Worm (Caenorhabditis elegans) whole organism, young adult: ENCODE measurements around the gene ZC116.5.

Experiments used
- B0035.1 ChIP-seq: sonication (generic microtip); optimal IDR thresholded peaks from 2 replicates; lab custom pipeline; 2016; ENCODE audit warnings: missing genetic modification characterization, mild to moderate bottlenecking, missing compliant biosample characterization, missing genotype, missing genetic modification reagents
- F10E7.11 ChIP-seq: sonication (generic microtip); optimal IDR thresholded peaks from 2 replicates; lab custom pipeline; 2017; ENCODE audit warnings: mild to moderate bottlenecking, missing genetic modification characterization, moderate library complexity, missing compliant biosample characterization
- F55B11.4 ChIP-seq: sonication (generic microtip); optimal IDR thresholded peaks from 2 replicates; lab custom pipeline; 2016; ENCODE audit warnings: missing compliant biosample characterization, missing genetic modification characterization, borderline replicate concordance; ENCODE audit not compliant: insufficient read depth
- K12H6.12 ChIP-seq: fragments of 200-800 bp; sonication (Bioruptor generic); optimal IDR thresholded peaks from 2 replicates; lab custom pipeline; 2018; ENCODE audit warnings: mild to moderate bottlenecking, missing genetic modification characterization, missing compliant biosample characterization
- T07F8.4 ChIP-seq: sonication (generic microtip); optimal IDR thresholded peaks from 2 replicates; lab custom pipeline; 2016; ENCODE audit warnings: mild to moderate bottlenecking, missing genetic modification characterization, moderate library complexity, missing compliant biosample characterization
- Y67H2A.10 ChIP-seq: fragments of 200-800 bp; sonication (Bioruptor generic); conservative IDR thresholded peaks from 2 replicates; pipeline ENCODE4 v1.3.6; 2022; ENCODE audit warnings: missing genetic modification reagents, missing genetic modification characterization, missing compliant biosample characterization
- aptf-3 ChIP-seq: fragments of 200-800 bp; sonication (Bioruptor generic); IDR thresholded peaks from 2 replicates; pipeline ENCODE4 v1.3.6; 2022; ENCODE audit warnings: missing genetic modification characterization, missing compliant biosample characterization
- attf-3 ChIP-seq: fragments of 200-800 bp; sonication (Bioruptor generic); conservative IDR thresholded peaks from 2 replicates; pipeline ENCODE4 v1.3.6; 2022; ENCODE audit warnings: missing genetic modification reagents, missing genetic modification characterization, missing compliant biosample characterization
- attf-5 ChIP-seq: fragments of 200-800 bp; sonication (Bioruptor generic); optimal IDR thresholded peaks from 2 replicates; lab custom pipeline; 2018; ENCODE audit warnings: mild to moderate bottlenecking, missing genetic modification characterization, missing compliant biosample characterization
- attf-6 ChIP-seq: fragments of 200-800 bp; sonication (Bioruptor generic); IDR thresholded peaks from 2 replicates; pipeline ENCODE4 v1.3.6; 2022; ENCODE audit warnings: missing genetic modification reagents, missing genetic modification characterization, missing compliant biosample characterization
- bed-1 ChIP-seq: fragments of 200-800 bp; sonication (Bioruptor generic); IDR thresholded peaks from 2 replicates; pipeline ENCODE4 v1.3.6; 2022; ENCODE audit warnings: missing genetic modification reagents, missing genetic modification characterization, missing compliant biosample characterization
- ceh-79 ChIP-seq: sonication (generic microtip); optimal IDR thresholded peaks from 2 replicates; lab custom pipeline; 2017; ENCODE audit warnings: mild to moderate bottlenecking, missing genetic modification characterization, missing compliant biosample characterization
- dpff-1 ChIP-seq: sonication (generic microtip); optimal IDR thresholded peaks from 2 replicates; lab custom pipeline; 2017; ENCODE audit warnings: mild to moderate bottlenecking, missing genetic modification characterization, missing compliant biosample characterization
- egl-18 ChIP-seq: fragments of 200-800 bp; sonication (Bioruptor generic); IDR thresholded peaks from 2 replicates; pipeline ENCODE4 v1.3.6; 2022; ENCODE audit warnings: missing genetic modification reagents, missing genetic modification characterization, missing compliant biosample characterization
- ets-4 ChIP-seq: fragments of 200-800 bp; sonication (Bioruptor generic); optimal IDR thresholded peaks from 2 replicates; lab custom pipeline; 2018; ENCODE audit warnings: mild to moderate bottlenecking, missing genetic modification characterization, missing compliant biosample characterization
- fkh-3 ChIP-seq: sonication (generic microtip); optimal IDR thresholded peaks from 2 replicates; lab custom pipeline; 2016; ENCODE audit warnings: mild to moderate bottlenecking, missing genetic modification characterization, missing compliant biosample characterization
- him-1 ChIP-seq: sonication (generic microtip); optimal IDR thresholded peaks from 2 replicates; lab custom pipeline; 2016; ENCODE audit warnings: missing genotype, missing genetic modification reagents, missing genetic modification characterization, missing compliant biosample characterization
- hlh-12 ChIP-seq: sonication (generic microtip); optimal IDR thresholded peaks from 2 replicates; lab custom pipeline; 2016; ENCODE audit warnings: missing genetic modification characterization, missing compliant biosample characterization
- hlh-26 ChIP-seq: fragments of 200-800 bp; sonication (Bioruptor generic); conservative IDR thresholded peaks from 2 replicates; pipeline ENCODE4 v1.3.6; 2022; ENCODE audit warnings: missing genetic modification reagents, missing genetic modification characterization, missing compliant biosample characterization
- hrde-1 ChIP-seq: sonication (generic microtip); optimal IDR thresholded peaks from 2 replicates; lab custom pipeline; 2016; ENCODE audit warnings: missing genetic modification characterization, mild to moderate bottlenecking, missing compliant biosample characterization, moderate library complexity, missing genotype, missing genetic modification reagents, borderline replicate concordance
- let-607 ChIP-seq, 2 experiments: fragments of 200-800 bp in 1 of 2; sonication (Bioruptor generic) in 1 of 2; sonication (generic microtip) in 1 of 2; optimal IDR thresholded peaks; 2 replicates each; lab custom pipeline; 2016 to 2018; ENCODE audit warnings: mild to moderate bottlenecking in 2 of 2, missing compliant biosample characterization in 2 of 2, missing genetic modification characterization in 2 of 2, moderate library complexity in 2 of 2, missing genotype in 1 of 2
- lin-26 ChIP-seq: fragments of 200-800 bp; sonication (Bioruptor generic); IDR thresholded peaks from 2 replicates; pipeline ENCODE4 v1.3.6; 2022; ENCODE audit warnings: missing genetic modification reagents, missing genetic modification characterization, missing compliant biosample characterization
- lir-1 ChIP-seq: fragments of 200-800 bp; sonication (Bioruptor generic); conservative IDR thresholded peaks from 2 replicates; pipeline ENCODE4 v1.3.6; 2022; ENCODE audit warnings: missing genetic modification reagents, missing genetic modification characterization, missing compliant biosample characterization
- lsl-1 ChIP-seq: fragments of 200-800 bp; sonication (Bioruptor generic); optimal IDR thresholded peaks from 2 replicates; lab custom pipeline; 2018; ENCODE audit warnings: mild to moderate bottlenecking, missing genetic modification characterization, moderate library complexity, missing compliant biosample characterization
- madf-6 ChIP-seq: fragments of 200-800 bp; sonication (Bioruptor generic); IDR thresholded peaks from 2 replicates; pipeline ENCODE4 v1.3.6; 2022; ENCODE audit warnings: missing genetic modification reagents, missing genetic modification characterization, missing compliant biosample characterization
- nfya-1 ChIP-seq: sonication (generic microtip); optimal IDR thresholded peaks from 2 replicates; lab custom pipeline; 2017; ENCODE audit warnings: antibody characterized with exemption, missing compliant biosample characterization, missing genetic modification characterization, borderline replicate concordance; ENCODE audit not compliant: insufficient read depth
- nhr-120 ChIP-seq: fragments of 200-800 bp; sonication (Bioruptor generic); IDR thresholded peaks from 2 replicates; pipeline ENCODE4 v1.3.6; 2022; ENCODE audit warnings: missing genetic modification characterization, missing compliant biosample characterization
- nhr-27 ChIP-seq: fragments of 200-800 bp; sonication (Bioruptor generic); optimal IDR thresholded peaks from 2 replicates; lab custom pipeline; 2018; ENCODE audit warnings: mild to moderate bottlenecking, missing genetic modification characterization, moderate library complexity, missing compliant biosample characterization
- pha-4 ChIP-seq: fragments of 150-350 bp; sonication (generic microtip); optimal IDR thresholded peaks from 2 replicates; lab custom pipeline; 2014; ENCODE audit warnings: missing biosample characterization, missing genetic modification reagents, missing genetic modification characterization
- rpc-1 ChIP-seq, 2 experiments: fragments of 150-350 bp in 1 of 2; sonication (generic microtip) in 1 of 2; optimal IDR thresholded peaks; 2 replicates each; lab custom pipeline; 2014 to 2018; ENCODE audit warnings: missing biosample characterization in 1 of 2, missing genetic modification characterization in 1 of 2, missing genetic modification reagents in 1 of 2, missing genotype in 1 of 2
- sdz-38 ChIP-seq: sonication (generic microtip); optimal IDR thresholded peaks from 2 replicates; lab custom pipeline; 2016; ENCODE audit warnings: missing genotype, missing genetic modification characterization, missing compliant biosample characterization
- snpc-3.4 ChIP-seq: sonication (generic microtip); optimal IDR thresholded peaks from 2 replicates; lab custom pipeline; 2017; ENCODE audit warnings: missing genetic modification characterization, mild to moderate bottlenecking, missing compliant biosample characterization, antibody characterized with exemption, moderate library complexity, missing genotype, missing genetic modification reagents
- snpc-4 ChIP-seq, 5 experiments: fragments of 150-350 bp in 1 of 5; sonication (generic microtip) in 4 of 5; optimal IDR thresholded peaks; 2 replicates each; lab custom pipeline; 2014 to 2018; ENCODE audit warnings: missing genetic modification characterization in 5 of 5, missing biosample characterization in 3 of 5, antibody characterized with exemption in 2 of 5, mild to moderate bottlenecking in 2 of 5, missing compliant biosample characterization in 2 of 5, missing genotype in 2 of 5, moderate library complexity in 2 of 5, missing genetic modification reagents in 1 of 5
- tbp1 ChIP-seq: fragments of 200-800 bp; sonication (Bioruptor generic); optimal IDR thresholded peaks from 2 replicates; lab custom pipeline; 2018; ENCODE audit warnings: mild to moderate bottlenecking, missing genetic modification characterization, missing compliant biosample characterization
- xnd-1 ChIP-seq: sonication (generic microtip); optimal IDR thresholded peaks from 2 replicates; lab custom pipeline; 2016; ENCODE audit warnings: missing genotype, missing genetic modification reagents, missing genetic modification characterization, missing compliant biosample characterization
- zim-3 ChIP-seq: sonication (generic microtip); optimal IDR thresholded peaks from 2 replicates; lab custom pipeline; 2017; ENCODE audit warnings: mild to moderate bottlenecking, missing genetic modification characterization, moderate library complexity, missing compliant biosample characterization
- ztf-25 ChIP-seq: fragments of 200-800 bp; sonication (Bioruptor generic); IDR thresholded peaks from 2 replicates; pipeline ENCODE4 v1.3.6; 2022; ENCODE audit warnings: missing genetic modification reagents, missing genetic modification characterization, missing compliant biosample characterization

ZC116.5 gene

DNA sequence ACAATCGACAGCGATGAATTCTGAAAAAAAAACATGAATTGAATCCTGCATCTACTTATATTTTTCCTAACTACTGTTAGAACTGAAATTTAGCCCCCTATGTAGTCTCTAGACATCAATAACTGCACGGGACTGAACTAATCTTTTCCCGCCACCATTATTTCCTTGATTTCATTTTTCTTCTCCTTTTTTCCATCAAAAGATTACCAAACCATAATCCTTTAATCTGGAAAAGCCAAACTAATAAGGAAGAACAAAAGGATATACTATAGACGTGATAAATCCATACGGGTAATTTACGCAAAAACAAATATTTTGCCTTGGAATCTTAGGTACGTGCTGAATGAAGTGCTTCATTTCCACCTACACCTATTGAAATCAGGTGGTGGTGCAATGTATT is 41.4 kb downstream of the ZC116.5 start:
- TF ChIP-seq nhr-120 (GFP tag; lab: Robert Waterston, UW) (no peak), Y67H2A.10 (GFP tag; lab: Robert Waterston, UW) (no peak), dpff-1 (tag; lab: Kevin White, UChicago) (no peak), egl-18 (GFP tag; lab: Robert Waterston, UW) (no peak), zim-3 (no peak), hlh-26 (no peak), aptf-3 (GFP tag; lab: Robert Waterston, UW) (no peak), fkh-3 (tag; lab: Kevin White, UChicago) (no peak), nfya-1 (no peak), bed-1 (GFP tag; lab: Robert Waterston, UW) (no peak), nhr-27 (tag; lab: Kevin White, UChicago) (no peak), lin-26 (GFP tag; lab: Robert Waterston, UW) (no peak), T07F8.4 (tag; lab: Kevin White, UChicago) (no peak), pha-4 (tag; lab: Kevin White, UChicago) (no peak), attf-5 (GFP tag; lab: Kevin White, UChicago) (no peak)

DNA sequence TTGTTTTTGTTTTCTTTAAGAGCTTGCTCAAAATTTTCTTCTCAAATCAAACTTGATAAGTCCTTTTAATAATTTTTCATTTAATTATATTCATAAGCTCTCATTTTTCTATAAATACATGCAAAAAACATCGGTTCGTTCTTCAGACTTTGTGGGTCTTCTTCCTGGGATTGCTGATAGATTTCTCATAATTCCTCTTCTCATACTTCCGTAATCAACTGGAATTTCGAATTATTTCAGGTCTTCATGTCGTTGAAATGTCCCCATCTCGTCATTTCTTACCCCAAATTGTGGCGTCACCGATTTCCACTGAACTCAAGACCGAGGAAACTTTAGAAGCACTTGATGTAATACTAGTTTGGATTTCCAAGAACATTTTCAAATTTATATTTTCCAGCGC is 43.9 kb downstream of the ZC116.5 start:
- TF ChIP-seq snpc-3.4 (tag; lab: Kevin White, UChicago) (no peak), F10E7.11 (tag; lab: Kevin White, UChicago) (no peak), ets-4 (GFP tag; lab: Kevin White, UChicago) (no peak), snpc-4 (GFP tag; optimal IDR thresholded peaks at IDR 0.05; lab: Kevin White, UChicago) (no peak), snpc-4 (tag; optimal IDR thresholded peaks at IDR 0.05; lab: Kevin White, UChicago) (no peak), madf-6 (no peak), hlh-12 (tag; lab: Kevin White, UChicago) (no peak), rpc-1 (optimal IDR thresholded peaks at IDR 0.05; lab: Kevin White, UChicago) (no peak), rpc-1 (tag; optimal IDR thresholded peaks at IDR 0.05; lab: Kevin White, UChicago) (no peak), sdz-38 (tag; lab: Kevin White, UChicago) (no peak), ztf-25 (no peak)

DNA sequence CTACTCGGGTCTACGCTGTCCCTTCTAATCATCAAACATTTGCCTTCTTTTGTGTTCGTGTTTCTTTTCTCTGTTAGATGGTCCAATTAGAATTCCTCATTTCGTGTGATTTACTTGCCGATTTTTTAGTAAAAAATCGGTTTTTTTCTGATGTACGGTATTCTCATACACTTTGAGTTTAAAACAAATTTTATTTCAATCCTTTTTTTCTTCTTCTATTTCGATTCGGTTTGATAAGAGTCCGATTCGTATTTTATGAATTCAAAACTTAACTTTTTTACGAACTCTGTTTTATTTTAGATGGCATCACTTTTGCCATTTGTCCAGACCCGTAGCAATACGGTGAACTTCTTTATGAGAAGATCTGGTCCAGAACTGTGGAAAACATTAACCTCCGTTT is 45.6 kb downstream of the ZC116.5 start, which contains the start of gene mrps-5:
Gene mrps-5 (plus strand): TSS at position 301 of the 400 bp plus-strand sequence.
- TF ChIP-seq K12H6.12 (tag; lab: Kevin White, UChicago), result no peak
- no peak for TF ChIP-seq lir-1 (GFP tag; lab: Robert Waterston, UW)
- TF ChIP-seq attf-6 (GFP tag; lab: Robert Waterston, UW), result no peak
- no peak for TF ChIP-seq F55B11.4 (tag; lab: Kevin White, UChicago)
- TF ChIP-seq sdz-38 (tag; lab: Kevin White, UChicago), result no peak
- no peak for TF ChIP-seq let-607 (tag; optimal IDR thresholded peaks at IDR 0.05; lab: Kevin White, UChicago)
- no peak for TF ChIP-seq tbp1 (GFP tag; lab: Kevin White, UChicago)
- TF ChIP-seq ceh-79 (tag; lab: Kevin White, UChicago), result no peak
- TF ChIP-seq B0035.1 (tag; lab: Kevin White, UChicago), result no peak
- no peak for TF ChIP-seq hrde-1 (tag; lab: Kevin White, UChicago)

DNA sequence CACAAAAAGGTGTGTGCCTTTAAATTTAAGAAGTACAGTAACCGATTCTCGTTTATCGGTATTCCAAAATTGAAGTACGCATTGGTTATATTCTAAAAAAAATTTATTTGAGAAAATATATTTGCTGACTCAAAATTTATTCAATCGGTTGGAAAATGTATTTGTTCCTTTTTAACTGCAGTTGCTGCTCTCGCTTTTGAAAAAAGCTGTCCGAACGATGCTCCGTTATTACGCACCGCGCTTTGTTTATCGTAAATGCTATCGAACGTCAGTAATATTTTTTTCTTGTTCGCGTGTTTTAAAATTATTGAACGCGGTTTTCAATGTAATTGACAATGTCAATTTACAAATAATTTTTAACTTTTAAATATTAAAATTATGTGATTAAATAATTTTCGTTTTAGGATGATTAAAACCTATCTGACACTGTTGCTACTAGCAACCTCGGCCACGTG is 48.4 kb downstream of the ZC116.5 start, which contains the start of gene sel-1:
Gene sel-1 (plus strand): TSS at position 405 of the 455 bp plus-strand sequence.
- no peak for TF ChIP-seq him-1 (tag; lab: Kevin White, UChicago)
- peak; percentile 96 for TF ChIP-seq attf-3 (GFP tag; lab: Robert Waterston, UW)
- TF ChIP-seq lsl-1 (GFP tag; lab: Kevin White, UChicago), result peak; percentile 63
- TF ChIP-seq xnd-1, result peak; percentile 10
- 0 out of 2 replicates have a peak, but pooled peaks have one; percentile 13 for TF ChIP-seq madf-6
- TF ChIP-seq, all 124 proteins: peak for 4
